Worm (Caenorhabditis elegans) whole organism, late embryonic: Measurements from ENCODE around the gene C08E3.14.

Source experiments
- C08G9.2 ChIP-seq: sonication (generic microtip); optimal IDR thresholded peaks from 2 replicates; lab custom pipeline; 2016; ENCODE audit warnings: mild to moderate bottlenecking, missing genetic modification characterization, moderate library complexity, missing compliant biosample characterization
- F13H6.1 ChIP-seq: sonication (generic microtip); optimal IDR thresholded peaks from 2 replicates; lab custom pipeline; 2016; ENCODE audit warnings: missing genetic modification characterization, missing compliant biosample characterization
- K09A11.1 ChIP-seq: sonication (generic microtip); optimal IDR thresholded peaks from 2 replicates; lab custom pipeline; 2017; ENCODE audit warnings: antibody characterized with exemption, mild to moderate bottlenecking, missing genetic modification characterization, missing compliant biosample characterization; ENCODE audit not compliant: insufficient read depth
- T23F11.4 ChIP-seq: fragments of 200-800 bp; sonication (Bioruptor generic); optimal IDR thresholded peaks from 2 replicates; lab custom pipeline; 2018; ENCODE audit warnings: mild to moderate bottlenecking, missing genetic modification characterization, missing compliant biosample characterization
- ceh-14 ChIP-seq: sonication (generic microtip); optimal IDR thresholded peaks from 2 replicates; lab custom pipeline; 2016; ENCODE audit warnings: missing genotype, missing genetic modification characterization, missing compliant biosample characterization
- ceh-19 ChIP-seq: fragments of 200-800 bp; sonication (Bioruptor generic); optimal IDR thresholded peaks from 2 replicates; lab custom pipeline; 2018; ENCODE audit warnings: mild to moderate bottlenecking, missing genetic modification characterization, missing compliant biosample characterization
- ceh-24 ChIP-seq: sonication (generic microtip); optimal IDR thresholded peaks from 2 replicates; lab custom pipeline; 2016; ENCODE audit warnings: mild to moderate bottlenecking, missing genetic modification characterization, missing compliant biosample characterization
- ceh-31 ChIP-seq: sonication (generic microtip); optimal IDR thresholded peaks from 2 replicates; lab custom pipeline; 2016; ENCODE audit warnings: missing genetic modification characterization, missing compliant biosample characterization
- ceh-6 ChIP-seq: fragments of 200-800 bp; sonication (Bioruptor generic); optimal IDR thresholded peaks from 2 replicates; lab custom pipeline; 2018; ENCODE audit warnings: mild to moderate bottlenecking, missing genetic modification characterization, missing compliant biosample characterization
- dve-1 ChIP-seq: sonication (generic microtip); optimal IDR thresholded peaks from 2 replicates; lab custom pipeline; 2017; ENCODE audit warnings: antibody characterized with exemption, mild to moderate bottlenecking, missing genetic modification characterization, missing compliant biosample characterization
- ets-4 ChIP-seq: sonication (generic microtip); optimal IDR thresholded peaks from 2 replicates; lab custom pipeline; 2016; ENCODE audit warnings: missing genetic modification characterization, missing compliant biosample characterization
- eyg-1 ChIP-seq: sonication (generic microtip); optimal IDR thresholded peaks from 2 replicates; lab custom pipeline; 2016; ENCODE audit warnings: missing genotype, missing genetic modification characterization, missing compliant biosample characterization
- hlh-8 ChIP-seq: sonication (generic microtip); optimal IDR thresholded peaks from 2 replicates; lab custom pipeline; 2016; ENCODE audit warnings: missing genotype, missing genetic modification characterization, missing compliant biosample characterization
- mec-3 ChIP-seq: sonication (generic microtip); optimal IDR thresholded peaks from 2 replicates; lab custom pipeline; 2016; ENCODE audit warnings: borderline replicate concordance, missing genetic modification characterization, missing compliant biosample characterization
- nfya-1 ChIP-seq: sonication (generic microtip); optimal IDR thresholded peaks from 2 replicates; lab custom pipeline; 2017; ENCODE audit warnings: missing genetic modification characterization, mild to moderate bottlenecking, missing compliant biosample characterization, antibody characterized with exemption, moderate library complexity
- nhr-11 ChIP-seq: fragments of 150-350 bp; optimal IDR thresholded peaks from 2 replicates; lab custom pipeline; 2014; ENCODE audit warnings: missing biosample characterization, missing genetic modification characterization
- nhr-232 ChIP-seq: sonication (generic microtip); optimal IDR thresholded peaks from 2 replicates; lab custom pipeline; 2016; ENCODE audit warnings: missing genetic modification characterization, missing compliant biosample characterization
- pat-9 ChIP-seq: fragments of 200-800 bp; sonication (Bioruptor generic); optimal IDR thresholded peaks from 2 replicates; lab custom pipeline; 2018; ENCODE audit warnings: mild to moderate bottlenecking, missing genetic modification characterization, moderate library complexity, missing compliant biosample characterization
- pax-1 ChIP-seq: fragments of 150-350 bp; optimal IDR thresholded peaks from 2 replicates; lab custom pipeline; 2014; ENCODE audit warnings: missing biosample characterization, missing genetic modification characterization
- pha-2 ChIP-seq: sonication (generic microtip); optimal IDR thresholded peaks from 2 replicates; lab custom pipeline; 2017; ENCODE audit warnings: mild to moderate bottlenecking, missing genetic modification characterization, missing compliant biosample characterization
- pros-1 ChIP-seq: fragments of 150-350 bp; optimal IDR thresholded peaks from 2 replicates; lab custom pipeline; 2014; ENCODE audit warnings: missing biosample characterization, missing genetic modification reagents, missing genetic modification characterization
- rnt-1 ChIP-seq: sonication (generic microtip); optimal IDR thresholded peaks from 2 replicates; lab custom pipeline; 2016; ENCODE audit warnings: missing genetic modification characterization, missing compliant biosample characterization
- sox-2 ChIP-seq: fragments of 200-800 bp; sonication (Bioruptor generic); IDR thresholded peaks from 2 replicates; pipeline ENCODE4 v1.3.6; 2022; ENCODE audit warnings: missing genetic modification reagents, missing genetic modification characterization, missing compliant biosample characterization
- sox-4 ChIP-seq: sonication (generic microtip); optimal IDR thresholded peaks from 2 replicates; lab custom pipeline; 2017; ENCODE audit warnings: mild to moderate bottlenecking, missing genetic modification characterization, inconsistent platforms, missing compliant biosample characterization
- tbx-2 ChIP-seq: sonication (generic microtip); optimal IDR thresholded peaks from 2 replicates; lab custom pipeline; 2016; ENCODE audit warnings: missing genetic modification characterization, missing compliant biosample characterization
- ttx-3 ChIP-seq: sonication (generic microtip); optimal IDR thresholded peaks from 2 replicates; lab custom pipeline; 2016; ENCODE audit warnings: missing genetic modification reagents, missing genetic modification characterization, missing compliant biosample characterization
- unc-3 ChIP-seq, 2 experiments: fragments of 200-800 bp in 1 of 2; sonication (Bioruptor generic) in 1 of 2; sonication (generic microtip) in 1 of 2; conservative IDR thresholded peaks in 1 of 2; optimal IDR thresholded peaks in 1 of 2; 2 replicates each; pipeline versions ENCODE4 v1.3.6 to Lab custom; 2016 to 2022; ENCODE audit warnings: missing compliant biosample characterization in 2 of 2, missing genetic modification characterization in 2 of 2, missing genetic modification reagents in 1 of 2
- unc-42 ChIP-seq: sonication (generic microtip); optimal IDR thresholded peaks from 2 replicates; lab custom pipeline; 2016; ENCODE audit warnings: missing genotype, missing genetic modification characterization, missing compliant biosample characterization
- unc-86 ChIP-seq: sonication (generic microtip); optimal IDR thresholded peaks from 2 replicates; lab custom pipeline; 2016; ENCODE audit warnings: missing genetic modification characterization, missing compliant biosample characterization
- ztf-16 ChIP-seq: sonication (generic microtip); optimal IDR thresholded peaks from 2 replicates; lab custom pipeline; 2017; ENCODE audit warnings: missing genetic modification characterization, missing compliant biosample characterization

The C08E3.14 gene

ce11 chrII:1668913-1669312, 43.1 kb downstream of the C08E3.14 start, which contains the start of gene srw-97:
Gene srw-97, minus strand, starts transcription at chrII:1669013.
- TF ChIP-seq dve-1 (no peak), nfya-1 (tag; lab: Kevin White, UChicago) (no peak), ceh-19 (GFP tag; lab: Kevin White, UChicago) (no peak), nhr-232 (tag; lab: Kevin White, UChicago) (no peak), T23F11.4 (GFP tag; lab: Kevin White, UChicago) (no peak), unc-3 (GFP tag; conservative IDR thresholded peaks at IDR 0.05; lab: Robert Waterston, UW) (no peak), unc-3 (tag; optimal IDR thresholded peaks at IDR 0.05; lab: Kevin White, UChicago) (no peak), ceh-24 (tag; lab: Kevin White, UChicago) (no peak), sox-2 (GFP tag; lab: Robert Waterston, UW) (no peak), F13H6.1 (no peak), pha-2 (tag; lab: Kevin White, UChicago) (no peak), rnt-1 (tag; lab: Kevin White, UChicago) (no peak), sox-4 (no peak), pat-9 (tag; lab: Kevin White, UChicago) (no peak), hlh-8 (tag; lab: Kevin White, UChicago) (no peak), ceh-6 (no peak), tbx-2 (tag; lab: Kevin White, UChicago) (no peak), pros-1 (tag; lab: Kevin White, UChicago) (no peak)

- no peak for TF ChIP-seq nhr-11 (tag; lab: Kevin White, UChicago)
- TF ChIP-seq pros-1 (tag; lab: Kevin White, UChicago): no peak
- no peak for TF ChIP-seq mec-3
- no peak for TF ChIP-seq ztf-16 (tag; lab: Kevin White, UChicago)
- no peak for TF ChIP-seq unc-86 (tag; lab: Kevin White, UChicago)
Observed at ce11 chrII:1670260-1670879, 44.6 kb downstream of the C08E3.14 start, which contains the start of gene nhx-6. Gene nhx-6, plus strand, starts transcription at chrII:1670829.

ce11 chrII:1670985-1671384, 45.2 kb downstream of the C08E3.14 start:
- TF ChIP-seq ceh-31 (tag; lab: Kevin White, UChicago): no peak
- no peak for TF ChIP-seq pros-1 (tag; lab: Kevin White, UChicago)

- no peak for TF ChIP-seq ceh-14
- no peak for TF ChIP-seq K09A11.1
- TF ChIP-seq hlh-8 (tag; lab: Kevin White, UChicago): no peak
- no peak for TF ChIP-seq C08G9.2
- no peak for TF ChIP-seq rnt-1 (tag; lab: Kevin White, UChicago)
- no peak for TF ChIP-seq eyg-1 (tag; lab: Kevin White, UChicago)
- TF ChIP-seq pha-2 (tag; lab: Kevin White, UChicago): no peak
Observed at ce11 chrII:1672673-1673072, 46.9 kb downstream of the C08E3.14 start.

- TF ChIP-seq pros-1 (tag; lab: Kevin White, UChicago) (no peak), pax-1 (tag; lab: Kevin White, UChicago) (no peak), ets-4 (tag; lab: Kevin White, UChicago) (no peak), ttx-3 (tag; lab: Kevin White, UChicago) (no peak), unc-42 (tag; lab: Kevin White, UChicago) (no peak), tbx-2 (tag; lab: Kevin White, UChicago) (no peak)
Observed at ce11 chrII:1676088-1676487, 50.3 kb downstream of the C08E3.14 start, which contains the start of gene fbxb-17. Gene fbxb-17, plus strand, starts transcription at chrII:1676388.
